Fruit fly (Drosophila melanogaster) Kc167 (cell line): Measurements from ENCODE around the gene CG1983.

Source experiments
- Myc ChIP-seq: fragments of >200 bp; optimal IDR thresholded peaks from 2 replicates; lab custom pipeline; 2017; ENCODE audit warnings: missing external identifiers
- Sin3A ChIP-seq: fragments of >200 bp; optimal IDR thresholded peaks from 2 replicates; lab custom pipeline; 2018; ENCODE audit warnings: missing external identifiers
- insv ChIP-seq: fragments of >200 bp; optimal IDR thresholded peaks from 3 replicates; lab custom pipeline; 2018; ENCODE audit warnings: missing external identifiers
- psq ChIP-seq: fragments of >200 bp; optimal IDR thresholded peaks from 2 replicates; lab custom pipeline; 2017; ENCODE audit warnings: missing external identifiers
- ttk ChIP-seq: sonication (Bioruptor generic); optimal IDR thresholded peaks from 2 replicates; lab custom pipeline; 2017; ENCODE audit warnings: missing external identifiers

dm6 chr3R:30179934-30180333 lies 2.4 kb upstream of the CG1983 start, which contains the start of gene Bet5:
- TF ChIP-seq Myc (lab: Kevin White, UChicago) (no peak), ttk (no peak), psq (no peak), Sin3A (lab: Kevin White, UChicago) (no peak), insv (lab: Kevin White, UChicago) (no peak)
